Worm (Caenorhabditis elegans) whole organism, early embryonic: Measurements from ENCODE around the gene F07F6.4.

Experiments
- B0310.2 ChIP-seq: sonication (generic microtip); optimal IDR thresholded peaks from 2 replicates; lab custom pipeline; 2016; ENCODE audit warnings: mild to moderate bottlenecking, missing genetic modification characterization, missing compliant biosample characterization
- F13C5.2 ChIP-seq: sonication (generic microtip); optimal IDR thresholded peaks from 2 replicates; lab custom pipeline; 2017; ENCODE audit warnings: mild to moderate bottlenecking, missing genetic modification characterization, inconsistent platforms, missing compliant biosample characterization
- aly-1 ChIP-seq: sonication (generic microtip); optimal IDR thresholded peaks from 2 replicates; lab custom pipeline; 2016; ENCODE audit warnings: missing genetic modification characterization, missing compliant biosample characterization
- ama-1 ChIP-seq: fragments of 150-350 bp; optimal IDR thresholded peaks from 2 replicates; lab custom pipeline; 2014
- hnd-1 ChIP-seq: sonication (generic microtip); optimal IDR thresholded peaks from 2 replicates; lab custom pipeline; 2016; ENCODE audit warnings: missing genetic modification characterization, missing compliant biosample characterization
- pes-1 ChIP-seq: fragments of 200-800 bp; sonication (Bioruptor generic); IDR thresholded peaks from 2 replicates; pipeline ENCODE4 v1.3.6; 2022; ENCODE audit warnings: missing genetic modification reagents, missing genetic modification characterization, missing compliant biosample characterization
- sea-1 ChIP-seq: fragments of 200-800 bp; sonication (Bioruptor generic); conservative IDR thresholded peaks from 2 replicates; pipeline ENCODE4 v1.3.6; 2022; ENCODE audit warnings: missing genetic modification characterization, missing compliant biosample characterization
- tbx-11 ChIP-seq: fragments of 200-800 bp; sonication (Bioruptor generic); IDR thresholded peaks from 2 replicates; pipeline ENCODE4 v1.3.6; 2022; ENCODE audit warnings: missing genetic modification characterization, missing compliant biosample characterization
- tbx-37 ChIP-seq: fragments of 200-800 bp; sonication (Bioruptor generic); conservative IDR thresholded peaks from 2 replicates; pipeline ENCODE4 v1.3.6; 2022; ENCODE audit warnings: missing genetic modification reagents, missing genetic modification characterization, missing compliant biosample characterization

ce11 chrII:5420947-5421614 lies 8.3 kb downstream of the F07F6.4 start, which contains the start of gene tofu-6:
- TF ChIP-seq ama-1 (lab: Kevin White, UChicago) (peak; percentile 92), B0310.2 (no peak), sea-1 (no peak), aly-1 (tag; lab: Kevin White, UChicago) (peak; percentile 19), tbx-37 (GFP tag; lab: Robert Waterston, UW) (no peak), hnd-1 (no peak), F13C5.2 (no peak), pes-1 (no peak), tbx-11 (GFP tag; lab: Robert Waterston, UW) (no peak)
